Fruit fly (Drosophila melanogaster): ENCODE results near the gene hzg.

The hzg gene

DNA sequence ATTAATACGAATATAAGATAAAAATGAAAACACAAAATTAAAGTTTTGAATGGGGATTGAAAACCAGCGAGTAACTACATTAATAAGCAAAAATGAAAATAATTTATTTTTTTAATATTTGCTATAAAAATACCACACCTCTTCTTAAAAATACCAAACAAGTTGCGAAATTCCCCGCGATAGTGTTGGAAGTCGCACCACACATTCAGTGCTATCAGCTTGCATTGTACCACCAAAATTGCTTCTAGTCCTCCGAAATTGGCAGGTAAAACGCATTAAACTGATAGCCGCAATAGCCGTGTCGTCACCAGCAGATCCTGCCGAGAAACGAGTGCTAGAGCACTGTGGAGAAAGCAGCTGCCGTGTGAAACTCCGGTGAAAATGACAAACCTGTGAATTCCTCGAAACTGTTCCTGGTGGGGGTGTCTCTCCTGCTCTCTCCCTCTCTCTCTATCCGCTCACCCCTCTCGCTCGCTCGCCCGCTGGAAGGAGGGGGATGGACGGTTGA is 16.4 kb downstream of the hzg start, which contains the start of gene Hip14 (continued):
- no peak for TF ChIP-seq lmd (GFP tag; IDR thresholded peaks at IDR 0.05)
- TF ChIP-seq sd (tag; optimal IDR thresholded peaks at IDR 0.05): peak; percentile 86
- peak; percentile 41; the same call in 1 of the 3 replicates for TF ChIP-seq Doc3 (GFP tag; IDR thresholded peaks at IDR 0.05; ENCODE audit: partially characterized antibody)
- peak; percentile 40; the same call in 1 of the 2 replicates for TF ChIP-seq CG13287 (GFP tag; IDR thresholded peaks at IDR 0.05; ENCODE audit: partially characterized antibody)
- TF ChIP-seq ci (GFP tag; IDR thresholded peaks at IDR 0.05): peak; percentile 62; the same call in 2 of the 3 replicates
- TF ChIP-seq MBD-R2 (GFP tag; IDR thresholded peaks at IDR 0.05): peak; percentile 57
- TF ChIP-seq CG18619 (GFP tag; optimal IDR thresholded peaks at IDR 0.05): no peak
- TF ChIP-seq Myb (GFP tag; optimal IDR thresholded peaks at IDR 0.05): no peak
- TF ChIP-seq CG31441 (GFP tag; IDR thresholded peaks at IDR 0.05): peak; percentile 63
- no peak for TF ChIP-seq CG3163 (GFP tag; optimal IDR thresholded peaks at IDR 0.05)
- TF ChIP-seq ind (GFP tag; optimal IDR thresholded peaks at IDR 0.05): no peak
- TF ChIP-seq CTCF (GFP tag; optimal IDR thresholded peaks at IDR 0.05): peak; percentile 18
- TF ChIP-seq CG10321 (GFP tag; IDR thresholded peaks at IDR 0.05): no peak
- peak; percentile 91 for TF ChIP-seq crol (GFP tag; IDR thresholded peaks at IDR 0.05)
- TF ChIP-seq CG9797 (GFP tag; optimal IDR thresholded peaks at IDR 0.05): peak; percentile 54
- no peak for TF ChIP-seq tx (GFP tag; optimal IDR thresholded peaks at IDR 0.05)
- peak; percentile 94 for TF ChIP-seq CG10267 (tag; optimal IDR thresholded peaks at IDR 0.05)
- peak; percentile 77 for TF ChIP-seq seq (GFP tag; IDR thresholded peaks at IDR 0.05)
- no peak for TF ChIP-seq bab2 (GFP tag; optimal IDR thresholded peaks at IDR 0.05)
- TF ChIP-seq CG10543 (GFP tag; optimal IDR thresholded peaks at IDR 0.05): no peak
- TF ChIP-seq CG15073 (GFP tag; optimal IDR thresholded peaks at IDR 0.05): no peak
- TF ChIP-seq lbe (GFP tag; optimal IDR thresholded peaks at IDR 0.05): peak; percentile 10
- no peak for TF ChIP-seq PHDP (tag; optimal IDR thresholded peaks at IDR 0.05)
- TF ChIP-seq fd102C (GFP tag; optimal IDR thresholded peaks at IDR 0.05): no peak
- no peak for TF ChIP-seq CG12769 (tag; optimal IDR thresholded peaks at IDR 0.05)
- TF ChIP-seq zfh2 (GFP tag; optimal IDR thresholded peaks at IDR 0.05): peak; percentile 19
- 0 out of 2 replicates have a peak, but pooled peaks have one; percentile 20 for TF ChIP-seq ara (GFP tag; IDR thresholded peaks at IDR 0.05)
- no peak for TF ChIP-seq trh (GFP tag; optimal IDR thresholded peaks at IDR 0.05)
- peak in 1 of 2 experiments; percentile 51 for TF ChIP-seq Trl (optimal IDR thresholded peaks at IDR 0.05)
- TF ChIP-seq Trl (GFP tag; optimal IDR thresholded peaks at IDR 0.05): peak; percentile 29
- TF ChIP-seq Hand (GFP tag; optimal IDR thresholded peaks at IDR 0.05): no peak
- peak in 1 of 2 experiments; percentile 49 for TF ChIP-seq Pdp1 (GFP tag; optimal IDR thresholded peaks at IDR 0.05)
- TF ChIP-seq CG14014 (GFP tag; IDR thresholded peaks at IDR 0.05): no peak
- no peak for TF ChIP-seq CG32532 (GFP tag; IDR thresholded peaks at IDR 0.05)
- peak; percentile 46 for TF ChIP-seq Ets97D (GFP tag; optimal IDR thresholded peaks at IDR 0.05)
- no peak for TF ChIP-seq emc (GFP tag; optimal IDR thresholded peaks at IDR 0.05)
- TF ChIP-seq CG8388 (GFP tag; optimal IDR thresholded peaks at IDR 0.05): no peak
- no peak for TF ChIP-seq Ets65A (GFP tag)
- TF ChIP-seq CG11696 (GFP tag; IDR thresholded peaks at IDR 0.05): no peak
- 0 out of 3 replicates have a peak, but pooled peaks have one; percentile 38 for TF ChIP-seq zfh1 (GFP tag; IDR thresholded peaks at IDR 0.05)
- no peak for TF ChIP-seq CG10959 (GFP tag; IDR thresholded peaks at IDR 0.05)
- TF ChIP-seq sna (GFP tag; IDR thresholded peaks at IDR 0.05; ENCODE audit: partially characterized antibody): no peak
- TF ChIP-seq Camta (GFP tag; optimal IDR thresholded peaks at IDR 0.05): no peak
- TF ChIP-seq Jarid2 (GFP tag; optimal IDR thresholded peaks at IDR 0.05): no peak
- TF ChIP-seq gcm2 (GFP tag; optimal IDR thresholded peaks at IDR 0.05): no peak
- no peak for TF ChIP-seq CG1792 (GFP tag; optimal IDR thresholded peaks at IDR 0.05)
- peak; percentile 59 for TF ChIP-seq CG14710 (tag; optimal IDR thresholded peaks at IDR 0.05)
- TF ChIP-seq croc (GFP tag; conservative IDR thresholded peaks at IDR 0.05): no peak
- TF ChIP-seq CrebB (tag; optimal IDR thresholded peaks at IDR 0.05): peak; percentile 10
- TF ChIP-seq CG4328 (GFP tag; optimal IDR thresholded peaks at IDR 0.05): no peak
- no peak for TF ChIP-seq CG10565 (GFP tag; optimal IDR thresholded peaks at IDR 0.05)
- no peak for TF ChIP-seq cwo (GFP tag; optimal IDR thresholded peaks at IDR 0.05)
